Fruit fly (Drosophila melanogaster): ENCODE measurements around the gene SF2.

The SF2 gene

dm6 chr3R:16349111-16349655 is 7.4 kb upstream of the SF2 start, which contains the start of the genes CG14879 and Manf (continued):
- TF ChIP-seq CG9817 (tag; optimal IDR thresholded peaks at IDR 0.05) (no peak), CG4282 (GFP tag; optimal IDR thresholded peaks at IDR 0.05) (no peak), gcm2 (GFP tag; optimal IDR thresholded peaks at IDR 0.05) (no peak), CG11560 (tag; IDR thresholded peaks at IDR 0.05) (no peak), cato (GFP tag; optimal IDR thresholded peaks at IDR 0.05; ENCODE audit: borderline replicate concordance) (no peak), caup (GFP tag; optimal IDR thresholded peaks at IDR 0.05; ENCODE audit: severe bottlenecking) (no peak), jing (GFP tag; optimal IDR thresholded peaks at IDR 0.05) (no peak), Nf-YA (GFP tag; IDR thresholded peaks at IDR 0.05) (no peak), zf30C (GFP tag; optimal IDR thresholded peaks at IDR 0.05) (no peak), fd102C (GFP tag; optimal IDR thresholded peaks at IDR 0.05) (no peak), CG30020 (tag; optimal IDR thresholded peaks at IDR 0.05) (no peak), slp2 (GFP tag; optimal IDR thresholded peaks at IDR 0.05) (no peak), jumu (GFP tag; optimal IDR thresholded peaks at IDR 0.05) (no peak), CG3407 (GFP tag; optimal IDR thresholded peaks at IDR 0.05) (no peak), Hmr (GFP tag; optimal IDR thresholded peaks at IDR 0.05) (peak; percentile 46), cad (GFP tag; optimal IDR thresholded peaks at IDR 0.05) (no peak), CG7928 (GFP tag; optimal IDR thresholded peaks at IDR 0.05) (no peak), H2.0 (GFP tag; IDR thresholded peaks at IDR 0.05) (no peak), pros (GFP tag; optimal IDR thresholded peaks at IDR 0.05) (no peak), fd96Cb (tag; optimal IDR thresholded peaks at IDR 0.05) (no peak), CG31224 (GFP tag; IDR thresholded peaks at IDR 0.05) (no peak), zen2 (GFP tag; IDR thresholded peaks at IDR 0.05; ENCODE audit: partially characterized antibody) (0 out of 3 replicates have a peak, but pooled peaks have one; percentile 4), esg (GFP tag; conservative IDR thresholded peaks at IDR 0.05) (no peak), Nf-YB (GFP tag; optimal IDR thresholded peaks at IDR 0.05) (peak; percentile 37), CG2129 (GFP tag; IDR thresholded peaks at IDR 0.05; ENCODE audit: partially characterized antibody) (no peak), unc-4 (GFP tag; IDR thresholded peaks at IDR 0.05; ENCODE audit: partially characterized antibody) (peak; percentile 56), CG1603 (tag; optimal IDR thresholded peaks at IDR 0.05) (peak; percentile 61), Stat92E (GFP tag; optimal IDR thresholded peaks at IDR 0.05) (peak in 1 of 3 experiments; percentile 8), maf-S (GFP tag; optimal IDR thresholded peaks at IDR 0.05) (no peak), Dref (GFP tag; IDR thresholded peaks at IDR 0.05) (peak; percentile 87), CG33557 (GFP tag; optimal IDR thresholded peaks at IDR 0.05) (no peak), Atf-2 (GFP tag; optimal IDR thresholded peaks at IDR 0.05) (no peak), stwl (tag; optimal IDR thresholded peaks at IDR 0.05) (peak; percentile 50), dimm (GFP tag; IDR thresholded peaks at IDR 0.05) (no peak), cg (GFP tag; optimal IDR thresholded peaks at IDR 0.05) (no peak), shn (GFP tag; optimal IDR thresholded peaks at IDR 0.05) (no peak), Lim3 (GFP tag; IDR thresholded peaks at IDR 0.05) (no peak), CG12659 (GFP tag; optimal IDR thresholded peaks at IDR 0.05) (peak; percentile 34), MTF-1 (GFP tag; optimal IDR thresholded peaks at IDR 0.05; ENCODE audit: borderline replicate concordance) (no peak), tap (tag; optimal IDR thresholded peaks at IDR 0.05) (no peak), trem (tag; optimal IDR thresholded peaks at IDR 0.05) (peak; percentile 62), CG10274 (GFP tag; optimal IDR thresholded peaks at IDR 0.05) (no peak), CG8388 (GFP tag; optimal IDR thresholded peaks at IDR 0.05) (no peak), ham (GFP tag; IDR thresholded peaks at IDR 0.05) (no peak), ac (GFP tag; optimal IDR thresholded peaks at IDR 0.05) (no peak), CG14441 (GFP tag; IDR thresholded peaks at IDR 0.05) (no peak), CG17186 (GFP tag; optimal IDR thresholded peaks at IDR 0.05) (peak; percentile 38), ewg (GFP tag; optimal IDR thresholded peaks at IDR 0.05) (no peak), B-H1 (GFP tag; IDR thresholded peaks at IDR 0.05) (no peak), Vsx1 (GFP tag; optimal IDR thresholded peaks at IDR 0.05) (no peak)
